Worm (Caenorhabditis elegans) whole organism, early embryonic: ENCODE measurements around the gene F44E7.4.

ENCODE experiments used
- B0310.2 ChIP-seq: sonication (generic microtip); optimal IDR thresholded peaks from 2 replicates; lab custom pipeline; 2016; ENCODE audit warnings: mild to moderate bottlenecking, missing genetic modification characterization, missing compliant biosample characterization
- ama-1 ChIP-seq: fragments of 150-350 bp; optimal IDR thresholded peaks from 2 replicates; lab custom pipeline; 2014
- ceh-13 ChIP-seq: fragments of 200-800 bp; sonication (Bioruptor generic); optimal IDR thresholded peaks from 2 replicates; lab custom pipeline; 2018; ENCODE audit warnings: mild to moderate bottlenecking, missing genetic modification characterization, missing compliant biosample characterization
- flt-1 ChIP-seq: fragments of 200-800 bp; sonication (Bioruptor generic); IDR thresholded peaks from 2 replicates; pipeline ENCODE4 v1.3.6; 2022; ENCODE audit warnings: missing genetic modification characterization, missing compliant biosample characterization
- hmbx-1 ChIP-seq: sonication (generic microtip); optimal IDR thresholded peaks from 2 replicates; lab custom pipeline; 2016; ENCODE audit warnings: mild to moderate bottlenecking, missing genetic modification characterization, missing compliant biosample characterization
- hnd-1 ChIP-seq: sonication (generic microtip); optimal IDR thresholded peaks from 2 replicates; lab custom pipeline; 2016; ENCODE audit warnings: missing genetic modification characterization, missing compliant biosample characterization
- scrt-1 ChIP-seq: fragments of 200-800 bp; sonication (Bioruptor generic); IDR thresholded peaks from 2 replicates; pipeline ENCODE4 v1.3.6; 2022; ENCODE audit warnings: missing genetic modification characterization, missing compliant biosample characterization
- sea-1 ChIP-seq: fragments of 200-800 bp; sonication (Bioruptor generic); conservative IDR thresholded peaks from 2 replicates; pipeline ENCODE4 v1.3.6; 2022; ENCODE audit warnings: missing genetic modification characterization, missing compliant biosample characterization
- tbx-11 ChIP-seq: fragments of 200-800 bp; sonication (Bioruptor generic); IDR thresholded peaks from 2 replicates; pipeline ENCODE4 v1.3.6; 2022; ENCODE audit warnings: missing genetic modification characterization, missing compliant biosample characterization
- tbx-37 ChIP-seq: fragments of 200-800 bp; sonication (Bioruptor generic); conservative IDR thresholded peaks from 2 replicates; pipeline ENCODE4 v1.3.6; 2022; ENCODE audit warnings: missing genetic modification reagents, missing genetic modification characterization, missing compliant biosample characterization

DNA sequence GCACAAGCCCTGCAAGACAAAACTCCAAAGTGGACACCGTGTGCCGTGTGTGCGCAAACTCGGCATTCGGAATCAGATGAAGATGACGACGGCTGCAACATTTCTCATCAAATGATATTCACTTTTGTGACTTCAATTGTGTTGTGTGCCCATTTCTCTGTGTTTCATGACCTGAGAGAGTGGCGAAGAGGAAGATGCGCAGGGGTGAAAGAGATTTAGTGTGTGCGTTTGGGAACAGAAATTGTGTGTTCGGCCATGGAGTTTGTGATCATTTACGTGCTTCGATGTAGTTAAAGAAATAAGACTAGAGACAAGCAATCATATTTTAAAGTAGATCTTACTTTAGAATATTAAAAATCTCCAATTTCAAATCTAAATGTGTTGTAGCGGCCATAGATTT lies 11.9 kb upstream of the F44E7.4 start:
- no peak for TF ChIP-seq ama-1 (lab: Kevin White, UChicago)
- TF ChIP-seq hmbx-1 (tag; lab: Kevin White, UChicago) = no peak
- no peak for TF ChIP-seq flt-1
- no peak for TF ChIP-seq sea-1 (GFP tag; lab: Robert Waterston, UW)
- TF ChIP-seq B0310.2 = no peak
- TF ChIP-seq hnd-1 (tag; lab: Kevin White, UChicago) = no peak
- no peak for TF ChIP-seq ceh-13 (GFP tag; lab: Kevin White, UChicago)
- no peak for TF ChIP-seq tbx-37 (GFP tag; lab: Robert Waterston, UW)
- TF ChIP-seq scrt-1 (GFP tag; lab: Robert Waterston, UW) = no peak
- TF ChIP-seq tbx-11 (GFP tag; lab: Robert Waterston, UW) = no peak
